Fruit fly (Drosophila melanogaster) whole organism, adult: Measurements from ENCODE around the gene CG4914.

Source experiments
- CG5204 ChIP-seq: fragments of 200-800 bp; sonication (Bioruptor generic); optimal IDR thresholded peaks from 2 replicates; lab custom pipeline; 2016; ENCODE audit warnings: missing biosample characterization, missing genetic modification characterization
- cic ChIP-seq: fragments of 200-800 bp; sonication (Bioruptor generic); optimal IDR thresholded peaks from 2 replicates; lab custom pipeline; 2017; ENCODE audit warnings: missing biosample characterization, mild to moderate bottlenecking, missing genetic modification characterization, moderate library complexity
- pad ChIP-seq: fragments of 200-800 bp; sonication (Bioruptor generic); optimal IDR thresholded peaks from 3 replicates; lab custom pipeline; 2017; ENCODE audit warnings: missing biosample characterization, missing genetic modification characterization, mild to moderate bottlenecking, moderate library complexity, missing genetic modification reagents

DNA sequence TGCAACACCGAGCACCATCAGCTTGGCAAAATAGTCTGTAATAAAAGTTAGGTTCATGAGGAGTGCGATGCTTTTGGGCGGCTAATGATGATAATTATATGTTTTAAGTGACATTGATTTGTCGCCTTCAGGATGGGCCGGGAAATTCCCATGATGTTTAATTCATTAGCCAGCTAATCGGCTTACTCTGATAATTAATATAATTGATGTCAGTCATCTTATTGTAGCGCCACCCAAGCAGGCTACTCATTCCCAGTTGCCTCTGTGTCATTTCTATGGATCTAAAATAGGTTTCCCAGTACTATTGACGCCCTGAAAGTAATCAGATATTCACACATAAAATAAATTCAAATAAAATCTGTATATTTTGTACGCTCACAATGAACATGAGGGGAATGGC, 27.2 kb upstream of the CG4914 start, which contains the start of gene CG13476:
- TF ChIP-seq CG5204 (GFP tag; lab: Kevin White, UChicago) (no peak), pad (no peak), cic (GFP tag; lab: Kevin White, UChicago) (no peak)
